Worm (Caenorhabditis elegans) whole organism, L4 larva: ENCODE results near the gene hacl-1.

ENCODE experiments used
- F10B5.3 ChIP-seq: sonication (generic microtip); optimal IDR thresholded peaks from 2 replicates; lab custom pipeline; 2016; ENCODE audit warnings: mild to moderate bottlenecking, missing genetic modification characterization, missing compliant biosample characterization
- F26F4.8 ChIP-seq: fragments of 200-800 bp; sonication (Bioruptor generic); conservative IDR thresholded peaks from 2 replicates; pipeline ENCODE4 v1.3.6; 2022; ENCODE audit warnings: missing genetic modification characterization, missing compliant biosample characterization
- F37D6.2 ChIP-seq: sonication (generic microtip); optimal IDR thresholded peaks from 2 replicates; lab custom pipeline; 2016; ENCODE audit warnings: mild to moderate bottlenecking, missing genetic modification characterization, missing compliant biosample characterization
- F49E8.2 ChIP-seq: sonication (generic microtip); optimal IDR thresholded peaks from 2 replicates; lab custom pipeline; 2016; ENCODE audit warnings: missing compliant biosample characterization, mild to moderate bottlenecking, missing genetic modification characterization, borderline replicate concordance
- R02D3.7 ChIP-seq: fragments of 150-350 bp; sonication (generic microtip); optimal IDR thresholded peaks from 3 replicates; lab custom pipeline; 2014; ENCODE audit warnings: missing biosample characterization, missing genetic modification characterization
- Y105C5A.15 ChIP-seq: fragments of 200-800 bp; sonication (Bioruptor generic); IDR thresholded peaks from 2 replicates; pipeline ENCODE4 v1.3.6; 2022; ENCODE audit warnings: missing genetic modification characterization, missing compliant biosample characterization
- Y48G9A.11 ChIP-seq: fragments of 200-800 bp; sonication (Bioruptor generic); IDR thresholded peaks from 2 replicates; pipeline ENCODE4 v1.3.6; 2022; ENCODE audit warnings: missing genetic modification reagents, missing genetic modification characterization, missing compliant biosample characterization
- Y5F2A.4 ChIP-seq: fragments of 200-800 bp; sonication (Bioruptor generic); optimal IDR thresholded peaks from 2 replicates; lab custom pipeline; 2018; ENCODE audit warnings: mild to moderate bottlenecking, missing genetic modification characterization, missing compliant biosample characterization
- aha-1 ChIP-seq: fragments of 150-350 bp; peaks from one replicate; lab custom pipeline; 2014; ENCODE audit warnings: missing biosample characterization, missing genetic modification characterization
- arid-1 ChIP-seq: fragments of 200-800 bp; sonication (Bioruptor generic); conservative IDR thresholded peaks from 2 replicates; pipeline ENCODE4 v1.3.6; 2022; ENCODE audit warnings: missing genetic modification reagents, missing genetic modification characterization, missing compliant biosample characterization
- ceh-28 ChIP-seq: fragments of 150-350 bp; optimal IDR thresholded peaks from 2 replicates; lab custom pipeline; 2014; ENCODE audit warnings: missing biosample characterization, missing genetic modification reagents, missing genetic modification characterization
- ceh-62 ChIP-seq: sonication (generic microtip); optimal IDR thresholded peaks from 2 replicates; lab custom pipeline; 2017; ENCODE audit warnings: missing biosample characterization, missing genetic modification characterization
- ces-1 ChIP-seq: fragments of 150-350 bp; sonication (generic microtip); optimal IDR thresholded peaks from 4 replicates; lab custom pipeline; 2014; ENCODE audit warnings: missing biosample characterization, missing genetic modification reagents, missing genetic modification characterization
- daf-19 ChIP-seq: fragments of 200-800 bp; sonication (Bioruptor generic); conservative IDR thresholded peaks from 2 replicates; pipeline ENCODE4 v1.3.6; 2022; ENCODE audit warnings: missing genetic modification characterization, missing compliant biosample characterization
- dmd-6 ChIP-seq: fragments of 200-800 bp; sonication (Bioruptor generic); IDR thresholded peaks from 2 replicates; pipeline ENCODE4 v1.3.6; 2022; ENCODE audit warnings: missing genetic modification reagents, missing genetic modification characterization, missing compliant biosample characterization
- dpl-1 ChIP-seq: fragments of 150-350 bp; optimal IDR thresholded peaks from 2 replicates; lab custom pipeline; 2014; ENCODE audit warnings: missing biosample characterization, missing genetic modification reagents, missing genetic modification characterization
- duxl-1 ChIP-seq: sonication (generic microtip); optimal IDR thresholded peaks from 2 replicates; lab custom pipeline; 2016; ENCODE audit warnings: mild to moderate bottlenecking, missing genetic modification characterization, moderate library complexity, missing compliant biosample characterization; ENCODE audit not compliant: poor library complexity
- egl-27 ChIP-seq: sonication (generic microtip); optimal IDR thresholded peaks from 3 replicates; lab custom pipeline; 2017; ENCODE audit warnings: missing biosample characterization, missing genetic modification reagents, missing genetic modification characterization
- fkh-10 ChIP-seq: fragments of 150-350 bp; optimal IDR thresholded peaks from 2 replicates; lab custom pipeline; 2014; ENCODE audit warnings: missing biosample characterization, missing genetic modification reagents, missing genetic modification characterization
- fos-1 ChIP-seq: fragments of 150-350 bp; optimal IDR thresholded peaks from 2 replicates; lab custom pipeline; 2014; ENCODE audit warnings: missing biosample characterization, missing genetic modification characterization
- hif-1 ChIP-seq, 2 experiments: sonication (generic microtip); optimal IDR thresholded peaks; 2 replicates each; lab custom pipeline; 2016 to 2017; ENCODE audit warnings: missing compliant biosample characterization in 2 of 2, missing genetic modification characterization in 2 of 2, missing genetic modification reagents in 2 of 2, missing genotype in 2 of 2, mild to moderate bottlenecking in 1 of 2
- hlh-11 ChIP-seq: fragments of 200-800 bp; sonication (Bioruptor generic); optimal IDR thresholded peaks from 2 replicates; lab custom pipeline; 2018; ENCODE audit warnings: mild to moderate bottlenecking, missing genetic modification characterization, missing compliant biosample characterization
- hlh-30 ChIP-seq: sonication (generic microtip); optimal IDR thresholded peaks from 2 replicates; lab custom pipeline; 2017; ENCODE audit warnings: antibody characterized with exemption, mild to moderate bottlenecking, missing genetic modification characterization, missing compliant biosample characterization; ENCODE audit not compliant: insufficient read depth
- lim-7 ChIP-seq: fragments of 200-800 bp; sonication (Bioruptor generic); IDR thresholded peaks from 2 replicates; pipeline ENCODE4 v1.3.6; 2022; ENCODE audit warnings: missing genetic modification characterization, missing compliant biosample characterization
- lin-1 ChIP-seq: fragments of 200-800 bp; sonication (Bioruptor generic); IDR thresholded peaks from 2 replicates; pipeline ENCODE4 v1.3.6; 2022; ENCODE audit warnings: missing genetic modification reagents, missing genetic modification characterization, missing compliant biosample characterization
- lin-15B ChIP-seq: fragments of 150-350 bp; sonication (generic microtip); optimal IDR thresholded peaks from 3 replicates; lab custom pipeline; 2014; ENCODE audit warnings: missing biosample characterization, missing genetic modification characterization
- lin-39 ChIP-seq: fragments of 150-350 bp; optimal IDR thresholded peaks from 2 replicates; lab custom pipeline; 2014; ENCODE audit warnings: missing biosample characterization, missing genetic modification reagents, missing genetic modification characterization
- lir-3 ChIP-seq: sonication (generic microtip); optimal IDR thresholded peaks from 2 replicates; lab custom pipeline; 2016; ENCODE audit warnings: mild to moderate bottlenecking, missing genetic modification characterization, missing compliant biosample characterization
- nhr-10 ChIP-seq: fragments of 150-350 bp; optimal IDR thresholded peaks from 2 replicates; lab custom pipeline; 2014; ENCODE audit warnings: missing biosample characterization, missing genetic modification characterization
- nhr-11 ChIP-seq: fragments of 150-350 bp; optimal IDR thresholded peaks from 2 replicates; lab custom pipeline; 2014; ENCODE audit warnings: missing biosample characterization, missing genetic modification characterization
- nhr-237 ChIP-seq: sonication (generic microtip); optimal IDR thresholded peaks from 2 replicates; lab custom pipeline; 2017; ENCODE audit warnings: missing biosample characterization, missing genetic modification characterization
- nhr-28 ChIP-seq: fragments of 150-350 bp; optimal IDR thresholded peaks from 2 replicates; lab custom pipeline; 2014; ENCODE audit warnings: missing biosample characterization, missing genetic modification characterization
- nhr-41 ChIP-seq: fragments of 200-800 bp; sonication (Bioruptor generic); IDR thresholded peaks from 2 replicates; pipeline ENCODE4 v1.3.6; 2022; ENCODE audit warnings: missing genetic modification reagents, missing genetic modification characterization, missing compliant biosample characterization
- nhr-42 ChIP-seq: fragments of 200-800 bp; sonication (Bioruptor generic); IDR thresholded peaks from 2 replicates; pipeline ENCODE4 v1.3.6; 2022; ENCODE audit warnings: missing genetic modification characterization, missing compliant biosample characterization
- nhr-48 ChIP-seq: sonication (generic microtip); optimal IDR thresholded peaks from 2 replicates; lab custom pipeline; 2016; ENCODE audit warnings: mild to moderate bottlenecking, missing genetic modification characterization, missing compliant biosample characterization
- nhr-76 ChIP-seq: fragments of 150-350 bp; optimal IDR thresholded peaks from 2 replicates; lab custom pipeline; 2014; ENCODE audit warnings: missing biosample characterization, missing genetic modification characterization
- pha-4 ChIP-seq, 2 experiments: fragments of 150-350 bp in 1 of 2; fragments of 200-800 bp in 1 of 2; sonication (Bioruptor generic) in 1 of 2; IDR thresholded peaks in 1 of 2; optimal IDR thresholded peaks in 1 of 2; 2 replicates each; pipeline versions ENCODE4 v1.3.6 to Lab custom; 2014 to 2022; ENCODE audit warnings: missing genetic modification characterization in 2 of 2, missing genetic modification reagents in 2 of 2, missing biosample characterization in 1 of 2, missing compliant biosample characterization in 1 of 2
- pqm-1 ChIP-seq: sonication (generic microtip); optimal IDR thresholded peaks from 2 replicates; lab custom pipeline; 2017; ENCODE audit warnings: missing biosample characterization, missing genetic modification characterization
- rbr-2 ChIP-seq: sonication (generic microtip); optimal IDR thresholded peaks from 2 replicates; lab custom pipeline; 2016; ENCODE audit warnings: missing genotype, missing genetic modification characterization, missing compliant biosample characterization
- saeg-2 ChIP-seq: fragments of 200-800 bp; sonication (Bioruptor generic); IDR thresholded peaks from 2 replicates; pipeline ENCODE4 v1.3.6; 2022; ENCODE audit warnings: missing genetic modification reagents, missing genetic modification characterization, missing compliant biosample characterization
- sdz-12 ChIP-seq: fragments of 200-800 bp; sonication (Bioruptor generic); optimal IDR thresholded peaks from 2 replicates; lab custom pipeline; 2018; ENCODE audit warnings: mild to moderate bottlenecking, missing genetic modification characterization, missing compliant biosample characterization
- set-16 ChIP-seq: fragments of 200-800 bp; sonication (Bioruptor generic); IDR thresholded peaks from 2 replicates; pipeline ENCODE4 v1.3.6; 2022; ENCODE audit warnings: missing genetic modification reagents, missing genetic modification characterization, missing compliant biosample characterization
- tra-1 ChIP-seq: fragments of 200-800 bp; sonication (Bioruptor generic); IDR thresholded peaks from 2 replicates; pipeline ENCODE4 v1.3.6; 2022; ENCODE audit warnings: missing genetic modification reagents, missing genetic modification characterization, missing compliant biosample characterization
- unc-39 ChIP-seq: sonication (generic microtip); optimal IDR thresholded peaks from 2 replicates; lab custom pipeline; 2017; ENCODE audit warnings: missing biosample characterization, missing genetic modification characterization
- unc-62 ChIP-seq, 3 experiments: fragments of 150-350 bp in 1 of 3; sonication (generic microtip); optimal IDR thresholded peaks in 2 of 3; peaks in 1 of 3; 1 replicate in 1 of 3; 2 replicates in 2 of 3; lab custom pipeline; 2014 to 2017; ENCODE audit warnings: missing biosample characterization in 3 of 3, missing genetic modification characterization in 3 of 3, missing genetic modification reagents in 3 of 3, missing genotype in 1 of 3
- vab-7 ChIP-seq: fragments of 200-800 bp; sonication (Bioruptor generic); IDR thresholded peaks from 2 replicates; pipeline ENCODE4 v1.3.6; 2022; ENCODE audit warnings: missing genetic modification reagents, missing genetic modification characterization, missing compliant biosample characterization
- zag-1 ChIP-seq: fragments of 150-350 bp; optimal IDR thresholded peaks from 2 replicates; lab custom pipeline; 2014; ENCODE audit warnings: missing biosample characterization, missing genetic modification characterization
- zfp-2 ChIP-seq: sonication (generic microtip); optimal IDR thresholded peaks from 2 replicates; lab custom pipeline; 2016; ENCODE audit warnings: mild to moderate bottlenecking, missing genetic modification characterization, missing compliant biosample characterization
- zip-11 ChIP-seq: fragments of 200-800 bp; sonication (Bioruptor generic); IDR thresholded peaks from 2 replicates; pipeline ENCODE4 v1.3.6; 2022; ENCODE audit warnings: missing genetic modification characterization, missing compliant biosample characterization
- ztf-7 ChIP-seq: fragments of 150-350 bp; optimal IDR thresholded peaks from 2 replicates; lab custom pipeline; 2014; ENCODE audit warnings: missing biosample characterization, missing genetic modification characterization

The hacl-1 gene

ce11 chrII:11464427-11464944 is 28.3 kb downstream of the hacl-1 start, which contains the start of the genes aars-1 and rga-1 (continued):
- TF ChIP-seq zfp-2 (tag; lab: Kevin White, UChicago) (no peak), Y5F2A.4 (GFP tag; lab: Kevin White, UChicago) (no peak), F10B5.3 (no peak), hif-1 (tag; optimal IDR thresholded peaks at IDR 0.05; lab: Kevin White, UChicago) (peak in 1 of 2 experiments; percentile 19), F26F4.8 (GFP tag; lab: Robert Waterston, UW) (no peak), nhr-41 (GFP tag; lab: Robert Waterston, UW) (no peak), zip-11 (GFP tag; lab: Robert Waterston, UW) (no peak), nhr-28 (tag; lab: Kevin White, UChicago) (peak; percentile 86), unc-39 (no peak), pha-4 (GFP tag; IDR thresholded peaks at IDR 0.05; lab: Robert Waterston, UW) (peak; percentile 65; the same call in 1 of the 2 replicates), pha-4 (tag; optimal IDR thresholded peaks at IDR 0.05; lab: Kevin White, UChicago) (no peak), nhr-48 (peak; percentile 95), fos-1 (no peak), lin-15B (tag; lab: Kevin White, UChicago) (no peak), nhr-42 (GFP tag; lab: Robert Waterston, UW) (no peak), vab-7 (GFP tag; lab: Robert Waterston, UW) (no peak), ztf-7 (tag; lab: Kevin White, UChicago) (no peak), Y105C5A.15 (GFP tag; lab: Robert Waterston, UW) (no peak), Y48G9A.11 (GFP tag; lab: Robert Waterston, UW) (no peak), hlh-11 (tag; lab: Kevin White, UChicago) (peak; percentile 94), nhr-10 (tag; lab: Kevin White, UChicago) (peak; percentile 31), lir-3 (tag; lab: Kevin White, UChicago) (no peak), lin-1 (GFP tag; lab: Robert Waterston, UW) (peak; percentile 94), unc-62 (GFP tag; optimal IDR thresholded peaks at IDR 0.05 in 1 of 2; lab: Kevin White, UChicago) (peak in 1 of 2 experiments; percentile 97), unc-62 (tag; optimal IDR thresholded peaks at IDR 0.05; lab: Kevin White, UChicago) (no peak), saeg-2 (0 out of 2 replicates have a peak, but pooled peaks have one; percentile 23), rbr-2 (tag; lab: Kevin White, UChicago) (peak; percentile 30), F49E8.2 (no peak), tra-1 (GFP tag; lab: Robert Waterston, UW) (peak; percentile 46; the same call in 1 of the 2 replicates), duxl-1 (tag; lab: Kevin White, UChicago) (no peak), nhr-11 (tag; lab: Kevin White, UChicago) (no peak), aha-1 (peak; percentile 96), dmd-6 (GFP tag; lab: Robert Waterston, UW) (peak; percentile 81), F37D6.2 (tag; lab: Kevin White, UChicago) (no peak), egl-27 (tag; lab: Kevin White, UChicago) (no peak), hlh-30 (tag; lab: Kevin White, UChicago) (peak; percentile 89), dpl-1 (peak; percentile 54), arid-1 (GFP tag; lab: Robert Waterston, UW) (0 out of 2 replicates have a peak, but pooled peaks have one; percentile 12), ceh-28 (tag; lab: Kevin White, UChicago) (peak; percentile 11), lim-7 (no peak), ceh-62 (tag; lab: Kevin White, UChicago) (no peak), zag-1 (tag; lab: Kevin White, UChicago) (no peak), daf-19 (GFP tag; lab: Robert Waterston, UW) (no peak), ces-1 (GFP tag; lab: Kevin White, UChicago) (no peak), R02D3.7 (no peak), set-16 (no peak), nhr-76 (tag; lab: Kevin White, UChicago) (no peak), sdz-12 (GFP tag; lab: Kevin White, UChicago) (no peak), nhr-237 (tag; lab: Kevin White, UChicago) (no peak), fkh-10 (GFP tag; lab: Kevin White, UChicago) (no peak), pqm-1 (tag; lab: Kevin White, UChicago) (peak; percentile 46), lin-39 (tag; lab: Kevin White, UChicago) (no peak)
